Fruit fly (Drosophila melanogaster) S2 (cell line): ENCODE results near the gene Zn72D.

ENCODE experiments used
- CG8478 ChIP-seq: fragments of >200 bp; optimal IDR thresholded peaks from 2 replicates; lab custom pipeline; 2018
- CTCF ChIP-seq, 2 experiments: fragments of >200 bp; optimal IDR thresholded peaks; 2 replicates each; lab custom pipeline; 2018

DNA sequence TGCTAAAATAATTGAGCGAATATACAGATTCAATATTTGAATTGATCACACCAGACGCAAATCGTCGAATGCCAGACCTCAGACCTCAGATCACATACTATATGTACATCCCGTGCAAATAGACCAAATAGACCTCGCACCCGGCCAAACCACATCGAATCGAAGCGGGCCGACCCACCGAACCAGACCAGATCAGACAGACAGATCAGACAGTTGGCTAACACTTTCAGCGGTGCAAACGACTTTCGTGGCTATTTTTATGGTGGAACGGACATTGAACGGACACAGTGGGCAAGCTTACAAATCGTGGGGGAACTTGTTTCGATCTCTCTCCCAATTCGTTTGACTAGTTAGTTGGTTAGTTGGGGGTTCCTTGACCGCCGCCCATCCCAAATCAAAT, 39.3 kb upstream of the Zn72D start:
- TF ChIP-seq CG8478 (lab: Kevin White, UChicago) = no peak
- no peak for TF ChIP-seq CTCF (optimal IDR thresholded peaks at IDR 0.05; lab: Kevin White, UChicago)
